Worm (Caenorhabditis elegans): Measurements from ENCODE around the gene ZK354.8.

DNA sequence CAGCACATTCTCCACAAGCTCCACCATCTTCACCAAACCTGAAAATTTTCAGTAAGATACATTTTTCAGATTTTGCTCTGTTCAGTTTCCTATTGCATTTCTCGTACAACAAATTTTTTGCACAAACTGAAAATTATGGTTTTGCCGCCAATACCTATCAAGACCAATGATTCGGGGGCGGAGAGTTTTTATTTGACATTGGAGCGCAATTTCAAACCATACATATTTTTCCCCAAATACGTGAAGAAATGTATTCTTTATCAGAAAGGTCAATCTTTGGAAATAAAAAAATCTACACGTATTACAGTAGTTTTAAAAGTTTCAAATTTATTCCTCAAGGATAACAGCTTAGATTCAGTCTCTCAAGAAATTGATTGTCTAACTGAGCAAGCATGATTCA is 39.5 kb downstream of the ZK354.8 start, which contains the start of gene F36H12.5:
- TF ChIP-seq dpl-1 (GFP tag; optimal IDR thresholded peaks at IDR 0.05) (no peak), mdl-1 (tag; optimal IDR thresholded peaks at IDR 0.05) (no peak), ceh-82 (tag; optimal IDR thresholded peaks at IDR 0.05) (no peak), nhr-237 (tag; optimal IDR thresholded peaks at IDR 0.05) (no peak), lin-15B (tag; optimal IDR thresholded peaks at IDR 0.05) (no peak), ces-1 (GFP tag; optimal IDR thresholded peaks at IDR 0.05) (no peak), ama-1 (optimal IDR thresholded peaks at IDR 0.05) (no peak), lin-39 (tag; optimal IDR thresholded peaks at IDR 0.05) (no peak), nhr-102 (tag; optimal IDR thresholded peaks at IDR 0.05) (no peak), lsy-2 (tag; optimal IDR thresholded peaks at IDR 0.05) (no peak), zag-1 (tag; optimal IDR thresholded peaks at IDR 0.05) (no peak)

Measured in whole organism, L4 larva.